Fruit fly (Drosophila melanogaster): ENCODE measurements around the gene RPA1.

dm6 chr3R:8282727-8283126 is 18.5 kb upstream of the RPA1 start:
- TF ChIP-seq Myc (optimal IDR thresholded peaks at IDR 0.05) (no peak), h (optimal IDR thresholded peaks at IDR 0.05) (no peak), insv (optimal IDR thresholded peaks at IDR 0.05) (no peak), psq (optimal IDR thresholded peaks at IDR 0.05) (no peak), ttk (optimal IDR thresholded peaks at IDR 0.05) (no peak), Sin3A (optimal IDR thresholded peaks at IDR 0.05) (no peak)

Data from Kc167 (cell line).